Worm (Caenorhabditis elegans) whole organism, L1 larva: ENCODE data around the gene Y75B12B.3.
A peak's percentile ranks its signal among the peaks of the same experiment; 100 is the strongest.

Experiments used
- aha-1 ChIP-seq: fragments of 150-350 bp; optimal IDR thresholded peaks from 2 replicates; lab custom pipeline; 2014; ENCODE audit warnings: missing biosample characterization, missing genetic modification characterization
- ama-1 ChIP-seq: fragments of 150-350 bp; optimal IDR thresholded peaks from 2 replicates; lab custom pipeline; 2014
- ceh-90 ChIP-seq: sonication (generic microtip); optimal IDR thresholded peaks from 2 replicates; lab custom pipeline; 2016; ENCODE audit warnings: missing genetic modification characterization, missing compliant biosample characterization
- efl-1 ChIP-seq, 4 experiments: fragments of 150-350 bp; optimal IDR thresholded peaks in 3 of 4; peaks in 1 of 4; 1 replicate in 1 of 4; 2 replicates in 3 of 4; lab custom pipeline; 2014; ENCODE audit warnings: missing biosample characterization in 2 of 4, missing genetic modification characterization in 2 of 4, missing genetic modification reagents in 2 of 4
- fkh-8 ChIP-seq: sonication (generic microtip); optimal IDR thresholded peaks from 2 replicates; lab custom pipeline; 2016; ENCODE audit warnings: mild to moderate bottlenecking, missing genetic modification characterization, missing compliant biosample characterization
- fos-1 ChIP-seq: fragments of 150-350 bp; optimal IDR thresholded peaks from 2 replicates; lab custom pipeline; 2014; ENCODE audit warnings: missing biosample characterization, missing genetic modification characterization
- hlh-4 ChIP-seq: sonication (generic microtip); optimal IDR thresholded peaks from 2 replicates; lab custom pipeline; 2016; ENCODE audit warnings: mild to moderate bottlenecking, missing genetic modification characterization, missing compliant biosample characterization
- hpl-2 ChIP-seq: fragments of 150-350 bp; optimal IDR thresholded peaks from 2 replicates; lab custom pipeline; 2014; ENCODE audit warnings: missing biosample characterization, missing genetic modification reagents, missing genetic modification characterization
- lin-15B ChIP-seq: fragments of 150-350 bp; sonication (generic microtip); optimal IDR thresholded peaks from 3 replicates; lab custom pipeline; 2014; ENCODE audit warnings: missing biosample characterization, missing genetic modification characterization
- lin-35 ChIP-seq, 2 experiments: fragments of 150-350 bp; optimal IDR thresholded peaks; 2 replicates each; lab custom pipeline; 2014; ENCODE audit warnings: missing biosample characterization in 2 of 2, missing genetic modification characterization in 2 of 2, missing genetic modification reagents in 2 of 2
- mef-2 ChIP-seq: fragments of 150-350 bp; optimal IDR thresholded peaks from 2 replicates; lab custom pipeline; 2014; ENCODE audit warnings: missing biosample characterization, missing genetic modification characterization
- mep-1 ChIP-seq: fragments of 150-350 bp; optimal IDR thresholded peaks from 2 replicates; lab custom pipeline; 2014; ENCODE audit warnings: missing biosample characterization, missing genetic modification characterization
- nhr-19 ChIP-seq: fragments of 200-800 bp; sonication (Bioruptor generic); conservative IDR thresholded peaks from 2 replicates; pipeline ENCODE4 v1.3.6; 2022; ENCODE audit warnings: missing genetic modification characterization, missing compliant biosample characterization
- nhr-20 ChIP-seq: sonication (generic microtip); optimal IDR thresholded peaks from 2 replicates; lab custom pipeline; 2016; ENCODE audit warnings: mild to moderate bottlenecking, missing genetic modification characterization, missing compliant biosample characterization
- nhr-47 ChIP-seq: sonication (generic microtip); optimal IDR thresholded peaks from 2 replicates; lab custom pipeline; 2016; ENCODE audit warnings: mild to moderate bottlenecking, missing genetic modification characterization, moderate library complexity, missing compliant biosample characterization
- nhr-71 ChIP-seq: sonication (generic microtip); optimal IDR thresholded peaks from 2 replicates; lab custom pipeline; 2016; ENCODE audit warnings: mild to moderate bottlenecking, missing genetic modification characterization, moderate library complexity, missing compliant biosample characterization
- nhr-84 ChIP-seq: sonication (generic microtip); optimal IDR thresholded peaks from 2 replicates; lab custom pipeline; 2017; ENCODE audit warnings: missing biosample characterization, missing genetic modification characterization
- nhr-85 ChIP-seq: sonication (generic microtip); peaks from one replicate; lab custom pipeline; 2016; ENCODE audit warnings: missing genetic modification characterization, inconsistent platforms, missing compliant biosample characterization
- nhr-90 ChIP-seq: sonication (generic microtip); optimal IDR thresholded peaks from 2 replicates; lab custom pipeline; 2016; ENCODE audit warnings: mild to moderate bottlenecking, missing genetic modification characterization, missing compliant biosample characterization; ENCODE audit not compliant: poor library complexity
- pag-3 ChIP-seq: sonication (generic microtip); optimal IDR thresholded peaks from 2 replicates; lab custom pipeline; 2017; ENCODE audit warnings: missing genetic modification characterization, mild to moderate bottlenecking, missing compliant biosample characterization, antibody characterized with exemption, borderline replicate concordance; ENCODE audit not compliant: insufficient read depth
- snu-23 ChIP-seq: sonication (generic microtip); optimal IDR thresholded peaks from 2 replicates; lab custom pipeline; 2016; ENCODE audit warnings: missing genetic modification characterization, missing compliant biosample characterization
- sptf-1 ChIP-seq: fragments of 150-350 bp; optimal IDR thresholded peaks from 2 replicates; lab custom pipeline; 2014; ENCODE audit warnings: missing biosample characterization, missing genetic modification characterization
- sup-37 ChIP-seq: fragments of 200-800 bp; sonication (Bioruptor generic); optimal IDR thresholded peaks from 2 replicates; lab custom pipeline; 2018; ENCODE audit warnings: mild to moderate bottlenecking, missing genetic modification characterization, missing compliant biosample characterization
- tlp-1 ChIP-seq: fragments of 150-350 bp; optimal IDR thresholded peaks from 2 replicates; lab custom pipeline; 2014; ENCODE audit warnings: missing biosample characterization, missing genetic modification characterization
- unc-98 ChIP-seq: fragments of 200-800 bp; sonication (Bioruptor generic); IDR thresholded peaks from 2 replicates; pipeline ENCODE4 v1.3.6; 2022; ENCODE audit warnings: missing genetic modification characterization, missing compliant biosample characterization
- ztf-11 ChIP-seq, 2 experiments: sonication (generic microtip); optimal IDR thresholded peaks; 2 replicates each; lab custom pipeline; 2016 to 2017; ENCODE audit warnings: missing genetic modification characterization in 2 of 2, missing biosample characterization in 1 of 2, missing compliant biosample characterization in 1 of 2
- ztf-4 ChIP-seq: fragments of 150-350 bp; optimal IDR thresholded peaks from 2 replicates; lab custom pipeline; 2014; ENCODE audit warnings: missing biosample characterization, missing genetic modification characterization

Y75B12B.3 gene

DNA sequence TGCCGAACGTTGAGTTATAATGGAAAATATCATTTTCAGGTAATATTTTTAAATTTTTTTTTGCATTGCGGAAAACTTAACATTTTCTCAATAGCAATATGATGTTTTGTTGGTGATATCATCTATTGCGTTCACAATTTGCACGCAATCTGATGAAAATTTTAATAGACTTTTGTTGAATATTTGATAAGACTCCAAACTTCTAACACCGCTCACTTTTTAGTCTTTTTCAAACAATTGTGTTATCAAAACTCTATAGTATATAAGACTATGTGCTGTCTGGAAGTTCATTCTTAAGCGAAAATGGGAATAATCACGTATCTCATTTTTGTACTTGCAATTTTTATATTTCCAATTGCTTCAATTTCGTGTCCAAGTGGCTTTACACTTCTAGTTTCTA, 10.6 kb downstream of the Y75B12B.3 start, which contains the start of gene clec-47:
Gene clec-47 (plus strand): TSS at position 301 of the 400 bp plus-strand sequence.
- TF ChIP-seq sptf-1, result no peak
- TF ChIP-seq tlp-1 (tag; lab: Kevin White, UChicago), result no peak
- no peak for TF ChIP-seq ztf-4 (tag; lab: Kevin White, UChicago)
- no peak for TF ChIP-seq sup-37
- TF ChIP-seq aha-1, result no peak
- TF ChIP-seq ama-1, result no peak
- TF ChIP-seq, all 84 proteins: peak for 0

DNA sequence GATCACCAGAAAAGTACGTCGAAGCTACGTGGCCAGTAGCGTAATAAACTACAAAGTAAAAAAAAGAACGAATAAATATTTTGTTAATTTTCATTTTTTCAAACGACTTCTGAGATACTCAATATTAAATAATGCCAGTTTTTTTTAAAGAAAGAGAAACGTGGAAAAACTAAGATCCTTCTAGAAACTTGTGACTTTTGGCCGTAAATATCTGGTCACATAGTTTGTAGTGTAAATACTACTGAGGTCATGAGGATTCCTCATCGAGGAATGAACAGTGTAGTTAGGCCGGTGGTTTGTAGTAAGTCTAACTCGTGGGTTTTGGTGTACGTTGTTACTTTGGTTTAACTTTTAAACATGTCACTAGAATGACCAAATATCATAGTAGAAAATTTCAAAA, 18.1 kb downstream of the Y75B12B.3 start:
- TF ChIP-seq nhr-85 (peak; percentile 65), snu-23 (peak; percentile 28), nhr-20 (tag; lab: Kevin White, UChicago) (peak; percentile 81), lin-35 (GFP tag; optimal IDR thresholded peaks at IDR 0.05; lab: Kevin White, UChicago) (peak in 1 of 2 experiments; percentile 24)

DNA sequence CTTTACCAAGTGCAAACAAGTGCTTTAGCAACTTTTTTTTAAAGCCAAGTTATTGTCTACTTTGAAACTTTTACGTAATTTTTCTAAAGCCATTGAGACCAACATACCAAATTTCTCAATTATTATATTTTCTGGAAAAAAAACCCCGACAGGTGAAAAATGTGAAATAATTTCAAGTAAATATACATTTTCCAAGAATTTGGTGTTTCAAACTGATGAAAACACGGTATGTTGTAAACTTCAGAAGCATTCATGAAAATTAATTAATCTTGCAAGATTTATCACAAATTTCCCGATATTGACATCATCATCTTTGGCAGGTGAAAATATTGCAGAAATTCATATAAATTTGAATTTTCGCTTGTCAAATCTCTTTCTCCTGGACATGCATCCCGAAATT, 23.4 kb downstream of the Y75B12B.3 start, which contains the start of gene srz-11:
Gene srz-11 (plus strand): TSS at position 386 of the 400 bp plus-strand sequence.
- no peak for TF ChIP-seq sup-37
- peak; percentile 24 for TF ChIP-seq fkh-8 (tag; lab: Kevin White, UChicago)
- no peak for TF ChIP-seq fos-1 (tag; lab: Kevin White, UChicago)
- peak; percentile 100 for TF ChIP-seq hlh-4 (tag; lab: Kevin White, UChicago)
- no peak for TF ChIP-seq ztf-11 (tag; optimal IDR thresholded peaks at IDR 0.05; lab: Kevin White, UChicago)
- TF ChIP-seq pag-3, result no peak
- TF ChIP-seq nhr-47, result peak; percentile 10
- TF ChIP-seq, all 84 proteins: peak for 3

ce11 chrV:15158691-15159090, 27.4 kb downstream of the Y75B12B.3 start, which contains the start of gene str-45:
Gene str-45 (plus strand): TSS chrV:15158991.
- TF ChIP-seq efl-1 (optimal IDR thresholded peaks at IDR 0.05; lab: Kevin White, UChicago), result no peak
- TF ChIP-seq efl-1 (GFP tag; optimal IDR thresholded peaks at IDR 0.05 in 1 of 2; lab: Kevin White, UChicago), result peak in 1 of 2 experiments; percentile 50
- no peak for TF ChIP-seq hpl-2 (GFP tag; lab: Kevin White, UChicago)

DNA sequence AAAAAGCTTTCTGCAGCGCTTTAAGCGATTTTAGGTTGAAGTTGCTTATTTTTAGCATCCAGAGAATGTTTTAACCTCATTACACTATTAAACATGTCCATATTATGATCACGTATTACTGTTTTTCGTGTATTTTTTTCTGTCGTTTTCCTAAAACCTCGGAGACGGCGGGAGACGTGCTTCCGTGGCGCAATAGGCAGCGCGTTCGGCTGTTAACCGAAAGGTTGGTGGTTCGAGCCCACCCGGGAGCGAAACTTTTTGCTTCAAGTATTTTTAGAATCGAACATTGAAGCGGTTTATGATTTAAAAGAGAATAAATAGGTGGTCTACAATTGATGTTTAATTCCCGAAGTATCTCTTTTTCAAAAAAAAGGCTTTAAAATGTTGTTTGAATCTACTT, 29.6 kb downstream of the Y75B12B.3 start:
- no peak for TF ChIP-seq nhr-20 (tag; lab: Kevin White, UChicago)
- no peak for TF ChIP-seq efl-1 (optimal IDR thresholded peaks at IDR 0.05; lab: Kevin White, UChicago)
- no peak for TF ChIP-seq efl-1 (GFP tag; optimal IDR thresholded peaks at IDR 0.05 in 1 of 2; lab: Kevin White, UChicago)
- no peak for TF ChIP-seq lin-15B (tag; lab: Kevin White, UChicago)
- no peak for TF ChIP-seq sup-37
- no peak for TF ChIP-seq nhr-71 (tag; lab: Kevin White, UChicago)
- no peak for TF ChIP-seq ceh-90 (tag; lab: Kevin White, UChicago)
- TF ChIP-seq nhr-84, result no peak
- TF ChIP-seq nhr-90 (tag; lab: Kevin White, UChicago), result no peak
- TF ChIP-seq sptf-1, result no peak
- no peak for TF ChIP-seq unc-98 (GFP tag; lab: Robert Waterston, UW)
- no peak for TF ChIP-seq mef-2
- no peak for TF ChIP-seq mep-1 (tag; lab: Kevin White, UChicago)

DNA sequence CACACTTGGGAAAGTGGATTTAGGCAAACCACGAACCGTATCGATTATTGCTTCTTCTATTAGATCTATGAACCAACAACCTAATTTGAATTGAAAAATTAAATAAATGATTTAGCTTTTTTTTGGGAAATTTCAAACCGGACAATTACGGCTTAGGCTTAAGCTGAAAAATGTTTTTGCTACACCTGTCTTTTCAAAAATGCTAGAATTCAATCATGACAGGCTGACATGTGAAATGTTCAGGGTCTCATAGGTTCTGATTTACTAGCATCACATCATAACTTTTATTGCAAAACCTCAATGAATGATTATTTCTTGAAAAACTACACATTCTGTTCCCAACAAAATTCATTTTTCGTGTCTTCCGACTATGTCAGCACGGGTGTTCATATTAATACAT, 32.8 kb downstream of the Y75B12B.3 start, which contains the start of gene srh-55:
Gene srh-55 (plus strand): TSS at position 301 of the 400 bp plus-strand sequence.
- TF ChIP-seq efl-1 (optimal IDR thresholded peaks at IDR 0.05; lab: Kevin White, UChicago), result no peak
- peak in 1 of 2 experiments; percentile 40 for TF ChIP-seq efl-1 (GFP tag; optimal IDR thresholded peaks at IDR 0.05 in 1 of 2; lab: Kevin White, UChicago)
- TF ChIP-seq mef-2, result no peak

- TF ChIP-seq efl-1 (optimal IDR thresholded peaks at IDR 0.05; lab: Kevin White, UChicago) (no peak), efl-1 (GFP tag; optimal IDR thresholded peaks at IDR 0.05 in 1 of 2; lab: Kevin White, UChicago) (peak in 1 of 2 experiments; percentile 72), nhr-19 (GFP tag; lab: Robert Waterston, UW) (no peak)
These were observed 34.1 kb downstream of the Y75B12B.3 start for ce11 chrV:15152010-15152409.

ce11 chrV:15150661-15151060, 35.4 kb downstream of the Y75B12B.3 start, which contains the start of gene T09F5.2:
Gene T09F5.2 (plus strand): TSS chrV:15150961.
- TF ChIP-seq nhr-90 (tag; lab: Kevin White, UChicago) (no peak), aha-1 (no peak)
